Worm (Caenorhabditis elegans): Measurements from ENCODE around the gene Y116F11B.8.

Y116F11B.8 gene

ce11 chrV:19857334-19857733 lies at the start of gene Y116F11B.8:
TSS of gene Y116F11B.8 (plus strand) at chrV:19857634.
- TF ChIP-seq T26A5.8 (tag; optimal IDR thresholded peaks at IDR 0.05) (no peak), ceh-40 (GFP tag; IDR thresholded peaks at IDR 0.05) (no peak)

ce11 chrV:19814833-19815232 lies 42.6 kb upstream of the Y116F11B.8 start, which contains the start of gene daf-28:
TSS of gene daf-28 (plus strand) at chrV:19815133.
- TF ChIP-seq F55B11.4 (tag; optimal IDR thresholded peaks at IDR 0.05; ENCODE audit: borderline replicate concordance, insufficient read depth) = no peak
- no peak for TF ChIP-seq Y67H2A.10 (GFP tag; conservative IDR thresholded peaks at IDR 0.05)
- no peak for TF ChIP-seq madf-10 (tag; optimal IDR thresholded peaks at IDR 0.05)
- TF ChIP-seq lsy-27 (tag; optimal IDR thresholded peaks at IDR 0.05; ENCODE audit: borderline replicate concordance, insufficient read depth) = no peak

- TF ChIP-seq C06A6.2 (GFP tag; conservative IDR thresholded peaks at IDR 0.05) (no peak), aptf-2 (GFP tag; conservative IDR thresholded peaks at IDR 0.05) (no peak), ccch-3 (GFP tag; optimal IDR thresholded peaks at IDR 0.05) (no peak), T07F8.4 (tag; optimal IDR thresholded peaks at IDR 0.05) (no peak), Y67H2A.10 (GFP tag; conservative IDR thresholded peaks at IDR 0.05) (no peak), hlh-26 (GFP tag; conservative IDR thresholded peaks at IDR 0.05) (no peak), sea-2 (GFP tag; IDR thresholded peaks at IDR 0.05) (no peak), tlf-1 (GFP tag; optimal IDR thresholded peaks at IDR 0.05) (no peak), pbrm-1 (GFP tag; IDR thresholded peaks at IDR 0.05) (no peak)
These were observed 37.3 kb upstream of the Y116F11B.8 start for ce11 chrV:19820178-19820577.

DNA sequence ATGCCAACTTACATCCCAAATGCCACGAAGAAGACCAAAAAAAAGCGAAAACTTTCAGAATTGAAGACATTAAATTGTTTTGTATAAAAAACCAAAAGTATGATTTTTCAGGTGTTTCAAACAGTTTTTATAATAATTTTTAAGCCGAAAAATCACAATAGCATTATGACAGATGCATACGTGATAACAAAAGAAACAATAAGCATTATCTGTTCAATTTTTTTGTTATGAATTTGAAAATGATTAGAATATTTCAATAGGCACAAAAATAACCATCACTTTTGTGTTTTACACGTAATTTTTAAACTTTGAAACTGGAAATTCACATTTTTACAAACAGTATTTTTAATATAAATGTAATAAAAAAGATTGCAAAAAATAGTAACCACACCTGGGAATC lies 35.3 kb upstream of the Y116F11B.8 start, which contains the start of gene Y116F11B.17:
TSS of gene Y116F11B.17 (minus strand) at position 101 of the 400 bp plus-strand sequence.
- no peak for TF ChIP-seq nhr-120 (GFP tag; IDR thresholded peaks at IDR 0.05)
- TF ChIP-seq B0019.2 (GFP tag; conservative IDR thresholded peaks at IDR 0.05) = no peak
- TF ChIP-seq dpff-1 (tag; optimal IDR thresholded peaks at IDR 0.05) = no peak
- no peak for TF ChIP-seq hrde-1 (tag; optimal IDR thresholded peaks at IDR 0.05; ENCODE audit: borderline replicate concordance)
- TF ChIP-seq pha-4 (tag; optimal IDR thresholded peaks at IDR 0.05) = no peak
- TF ChIP-seq madf-10 (tag; optimal IDR thresholded peaks at IDR 0.05) = no peak
- TF ChIP-seq Y53G8AR.9 (GFP tag; conservative IDR thresholded peaks at IDR 0.05) = no peak
- TF ChIP-seq K11D2.4 (GFP tag; IDR thresholded peaks at IDR 0.05) = no peak
- TF ChIP-seq lsl-1 (GFP tag; optimal IDR thresholded peaks at IDR 0.05) = no peak
- TF ChIP-seq ekl-4 (GFP tag; IDR thresholded peaks at IDR 0.05) = no peak
- TF ChIP-seq cebp-1 (GFP tag; IDR thresholded peaks at IDR 0.05) = no peak
- no peak for TF ChIP-seq cebp-1 (tag; optimal IDR thresholded peaks at IDR 0.05)
- no peak for TF ChIP-seq bed-1 (GFP tag; IDR thresholded peaks at IDR 0.05)
- TF ChIP-seq aptf-2 (GFP tag; conservative IDR thresholded peaks at IDR 0.05) = no peak
- TF ChIP-seq bed-2 (GFP tag; IDR thresholded peaks at IDR 0.05) = no peak
- no peak for TF ChIP-seq unc-62 (GFP tag; optimal IDR thresholded peaks at IDR 0.05)

DNA sequence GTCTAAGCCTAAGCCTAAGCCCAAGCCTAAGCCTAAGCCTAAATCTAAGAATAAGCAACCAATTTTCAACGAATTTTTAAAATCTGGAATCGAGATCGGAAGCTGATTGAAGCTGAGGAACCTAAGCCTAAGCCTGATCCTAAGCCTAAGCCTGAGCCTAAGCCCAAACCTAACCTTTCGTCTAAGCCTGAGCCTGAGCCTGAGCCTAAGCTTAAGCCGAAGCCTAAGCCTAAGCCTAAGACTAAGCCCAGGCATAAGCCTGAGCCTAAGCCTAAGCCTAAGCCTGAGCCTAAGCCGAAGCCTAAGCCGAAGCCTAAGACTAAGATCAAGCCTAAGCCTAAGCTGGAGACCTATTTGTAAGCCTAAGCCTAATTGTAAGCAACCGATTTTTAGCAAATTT lies 30.0 kb upstream of the Y116F11B.8 start:
- TF ChIP-seq F49E8.2 (tag; optimal IDR thresholded peaks at IDR 0.05; ENCODE audit: insufficient read depth) (no peak), ccch-3 (GFP tag; optimal IDR thresholded peaks at IDR 0.05) (no peak), zfh-2 (GFP tag; conservative IDR thresholded peaks at IDR 0.05) (no peak), tbx-9 (tag; optimal IDR thresholded peaks at IDR 0.05; ENCODE audit: borderline replicate concordance) (no peak), athp-1 (tag; optimal IDR thresholded peaks at IDR 0.05) (no peak), dpff-1 (tag; optimal IDR thresholded peaks at IDR 0.05) (no peak), Y95B8A.8 (GFP tag; IDR thresholded peaks at IDR 0.05) (no peak), bed-2 (GFP tag; IDR thresholded peaks at IDR 0.05) (no peak), him-1 (tag; optimal IDR thresholded peaks at IDR 0.05) (no peak), egl-44 (GFP tag; IDR thresholded peaks at IDR 0.05) (no peak), F52B5.7 (tag; optimal IDR thresholded peaks at IDR 0.05) (no peak), C17E4.6 (GFP tag; IDR thresholded peaks at IDR 0.05) (no peak), aptf-2 (GFP tag; conservative IDR thresholded peaks at IDR 0.05) (no peak), F37B4.10 (GFP tag; IDR thresholded peaks at IDR 0.05) (no peak), ekl-4 (GFP tag; IDR thresholded peaks at IDR 0.05) (no peak), lir-1 (GFP tag; conservative IDR thresholded peaks at IDR 0.05) (no peak), ceh-100 (GFP tag; IDR thresholded peaks at IDR 0.05) (no peak)
